Fruit fly (Drosophila melanogaster): ENCODE data around the gene CG8927.

CG8927 gene

dm6 chr3R:16222300-16222903 is 41.6 kb downstream of the CG8927 start (continued):
- TF ChIP-seq E2f2 (GFP tag; IDR thresholded peaks at IDR 0.05) (peak; percentile 92), Dref (GFP tag; IDR thresholded peaks at IDR 0.05) (peak; percentile 54), ATbp (GFP tag; optimal IDR thresholded peaks at IDR 0.05) (peak; percentile 100), cad (GFP tag; optimal IDR thresholded peaks at IDR 0.05) (no peak), Rx (GFP tag; IDR thresholded peaks at IDR 0.05) (peak; percentile 100), CG31224 (GFP tag; IDR thresholded peaks at IDR 0.05) (peak; percentile 98), CG17359 (tag; optimal IDR thresholded peaks at IDR 0.05) (peak; percentile 100), lmd (GFP tag; IDR thresholded peaks at IDR 0.05) (peak; percentile 100), CG7556 (GFP tag; optimal IDR thresholded peaks at IDR 0.05) (peak; percentile 87), D (optimal IDR thresholded peaks at IDR 0.05) (no peak), D (GFP tag; optimal IDR thresholded peaks at IDR 0.05) (peak; percentile 99), CG9817 (tag; optimal IDR thresholded peaks at IDR 0.05) (peak; percentile 99), CG9932 (GFP tag; IDR thresholded peaks at IDR 0.05) (peak; percentile 99), CkIIα-i1 (GFP tag; IDR thresholded peaks at IDR 0.05) (peak; percentile 98), sqz (GFP tag; optimal IDR thresholded peaks at IDR 0.05) (peak; percentile 93), Scr (GFP tag; IDR thresholded peaks at IDR 0.05; ENCODE audit: partially characterized antibody) (peak; percentile 19), CG7963 (GFP tag; IDR thresholded peaks at IDR 0.05; ENCODE audit: partially characterized antibody) (no peak), vfl (GFP tag; optimal IDR thresholded peaks at IDR 0.05) (peak; percentile 99), CTCF (GFP tag; optimal IDR thresholded peaks at IDR 0.05) (peak; percentile 77), CG7786 (GFP tag; optimal IDR thresholded peaks at IDR 0.05) (peak; percentile 99), zf30C (GFP tag; optimal IDR thresholded peaks at IDR 0.05) (no peak), CG7928 (GFP tag; optimal IDR thresholded peaks at IDR 0.05) (peak; percentile 82), sima (GFP tag; optimal IDR thresholded peaks at IDR 0.05) (peak; percentile 98), NK7.1 (GFP tag; optimal IDR thresholded peaks at IDR 0.05) (peak; percentile 99), hkb (optimal IDR thresholded peaks at IDR 0.05) (no peak), hkb (GFP tag; IDR thresholded peaks at IDR 0.05) (peak; percentile 100), CG13624 (GFP tag; optimal IDR thresholded peaks at IDR 0.05) (peak; percentile 99), Xbp1 (GFP tag; optimal IDR thresholded peaks at IDR 0.05) (peak; percentile 100), CG10462 (GFP tag; optimal IDR thresholded peaks at IDR 0.05) (peak; percentile 97), CG10565 (GFP tag; optimal IDR thresholded peaks at IDR 0.05) (peak; percentile 98), mirr (GFP tag; optimal IDR thresholded peaks at IDR 0.05) (peak; percentile 99), org-1 (GFP tag; optimal IDR thresholded peaks at IDR 0.05) (peak; percentile 99), tap (tag; optimal IDR thresholded peaks at IDR 0.05) (peak; percentile 99), Sry-δ (GFP tag; optimal IDR thresholded peaks at IDR 0.05) (peak; percentile 87), Rfx (GFP tag; IDR thresholded peaks at IDR 0.05) (peak; percentile 100), CG3407 (GFP tag; optimal IDR thresholded peaks at IDR 0.05) (peak; percentile 98), CG18262 (tag; optimal IDR thresholded peaks at IDR 0.05) (peak; percentile 96), CG8924 (tag; optimal IDR thresholded peaks at IDR 0.05) (peak; percentile 99), bbx (GFP tag; IDR thresholded peaks at IDR 0.05; ENCODE audit: partially characterized antibody) (peak; percentile 62; the same call in 1 of the 2 replicates), Gsc (GFP tag; IDR thresholded peaks at IDR 0.05) (peak; percentile 99), yki (optimal IDR thresholded peaks at IDR 0.05) (no peak), zfh2 (GFP tag; optimal IDR thresholded peaks at IDR 0.05) (peak; percentile 98), emc (GFP tag; optimal IDR thresholded peaks at IDR 0.05) (peak; percentile 99), ac (GFP tag; optimal IDR thresholded peaks at IDR 0.05) (peak; percentile 92), Hand (GFP tag; optimal IDR thresholded peaks at IDR 0.05) (peak; percentile 95), CG7745 (tag; optimal IDR thresholded peaks at IDR 0.05) (peak; percentile 92), usp (GFP tag; optimal IDR thresholded peaks at IDR 0.05) (no peak), grn (GFP tag; optimal IDR thresholded peaks at IDR 0.05) (peak; percentile 93), Xrp1 (GFP tag; IDR thresholded peaks at IDR 0.05) (peak; percentile 100), bcd (GFP tag; optimal IDR thresholded peaks at IDR 0.05) (peak; percentile 98), inv (GFP tag; IDR thresholded peaks at IDR 0.05; ENCODE audit: partially characterized antibody) (no peak), lilli (GFP tag; optimal IDR thresholded peaks at IDR 0.05) (peak; percentile 99)
